Worm (Caenorhabditis elegans): ENCODE measurements around the gene Y46D2A.1.

ce11 chrII:3282353-3282752, 40.0 kb upstream of the Y46D2A.1 start, which contains the start of gene nep-13:
- TF ChIP-seq egl-27 (tag; optimal IDR thresholded peaks at IDR 0.05) (no peak), ceh-82 (tag; optimal IDR thresholded peaks at IDR 0.05) (no peak), unc-98 (GFP tag; IDR thresholded peaks at IDR 0.05) (no peak), efl-1 (optimal IDR thresholded peaks at IDR 0.05) (no peak), efl-1 (GFP tag; optimal IDR thresholded peaks at IDR 0.05 in 1 of 2) (no peak), dpl-1 (GFP tag; optimal IDR thresholded peaks at IDR 0.05) (no peak)

All from whole organism, L1 larva.